Worm (Caenorhabditis elegans) whole organism, L2 larva: ENCODE results near the gene cyp-14A1.

Experiments used
- F13H6.1 ChIP-seq: sonication (generic microtip); optimal IDR thresholded peaks from 2 replicates; lab custom pipeline; 2016; ENCODE audit warnings: missing genetic modification characterization, missing compliant biosample characterization
- R02D3.7 ChIP-seq: fragments of 150-350 bp; optimal IDR thresholded peaks from 2 replicates; lab custom pipeline; 2014; ENCODE audit warnings: missing biosample characterization, missing genetic modification characterization
- ZK546.5 ChIP-seq: sonication (generic microtip); optimal IDR thresholded peaks from 2 replicates; lab custom pipeline; 2017; ENCODE audit warnings: missing biosample characterization, missing genetic modification characterization
- alr-1 ChIP-seq: fragments of 150-350 bp; optimal IDR thresholded peaks from 2 replicates; lab custom pipeline; 2014; ENCODE audit warnings: missing biosample characterization, missing genetic modification characterization
- aly-2 ChIP-seq: fragments of 150-350 bp; optimal IDR thresholded peaks from 2 replicates; lab custom pipeline; 2014; ENCODE audit warnings: missing biosample characterization, missing genetic modification characterization
- ama-1 ChIP-seq: fragments of 150-350 bp; optimal IDR thresholded peaks from 2 replicates; lab custom pipeline; 2018; ENCODE audit warnings: inconsistent platforms
- blmp-1 ChIP-seq: sonication (generic microtip); optimal IDR thresholded peaks from 2 replicates; lab custom pipeline; 2017; ENCODE audit warnings: missing genetic modification characterization, mild to moderate bottlenecking, missing compliant biosample characterization, antibody characterized with exemption, moderate library complexity; ENCODE audit not compliant: insufficient read depth
- ceh-16 ChIP-seq: fragments of 150-350 bp; optimal IDR thresholded peaks from 2 replicates; lab custom pipeline; 2014; ENCODE audit warnings: missing biosample characterization, missing genetic modification characterization
- crh-2 ChIP-seq: sonication (generic microtip); optimal IDR thresholded peaks from 2 replicates; lab custom pipeline; 2017; ENCODE audit warnings: missing biosample characterization, missing genetic modification characterization
- egl-27 ChIP-seq: sonication (generic microtip); optimal IDR thresholded peaks from 3 replicates; lab custom pipeline; 2017; ENCODE audit warnings: missing biosample characterization, missing genetic modification reagents, missing genetic modification characterization
- elt-1 ChIP-seq: fragments of 150-350 bp; optimal IDR thresholded peaks from 2 replicates; lab custom pipeline; 2014; ENCODE audit warnings: missing biosample characterization, missing genetic modification characterization
- elt-3 ChIP-seq: sonication (generic microtip); optimal IDR thresholded peaks from 2 replicates; lab custom pipeline; 2017; ENCODE audit warnings: missing biosample characterization, missing genetic modification characterization
- fos-1 ChIP-seq: fragments of 150-350 bp; optimal IDR thresholded peaks from 2 replicates; lab custom pipeline; 2014; ENCODE audit warnings: missing biosample characterization, missing genetic modification characterization
- gmeb-1 ChIP-seq: fragments of 150-350 bp; optimal IDR thresholded peaks from 2 replicates; lab custom pipeline; 2014; ENCODE audit warnings: missing biosample characterization, missing genetic modification characterization
- lin-11 ChIP-seq: fragments of 150-350 bp; sonication (generic microtip); optimal IDR thresholded peaks from 2 replicates; lab custom pipeline; 2014; ENCODE audit warnings: missing biosample characterization, missing genetic modification characterization, inconsistent platforms, mixed read lengths
- lin-13 ChIP-seq: fragments of 150-350 bp; optimal IDR thresholded peaks from 2 replicates; lab custom pipeline; 2014; ENCODE audit warnings: missing biosample characterization, missing genetic modification reagents, missing genetic modification characterization
- lin-39 ChIP-seq: fragments of 150-350 bp; optimal IDR thresholded peaks from 2 replicates; lab custom pipeline; 2014; ENCODE audit warnings: missing biosample characterization, missing genetic modification reagents, missing genetic modification characterization
- lsy-2 ChIP-seq, 2 experiments: fragments of 150-350 bp in 1 of 2; sonication (generic microtip) in 1 of 2; optimal IDR thresholded peaks; 2 replicates each; lab custom pipeline; 2014 to 2017; ENCODE audit warnings: missing biosample characterization in 2 of 2, missing genetic modification characterization in 2 of 2
- mdl-1 ChIP-seq, 2 experiments: fragments of 150-350 bp in 1 of 2; sonication (generic microtip) in 1 of 2; optimal IDR thresholded peaks; 2 replicates each; lab custom pipeline; 2017; ENCODE audit warnings: missing biosample characterization in 2 of 2, missing genetic modification characterization in 2 of 2
- nhr-10 ChIP-seq: sonication (generic microtip); optimal IDR thresholded peaks from 2 replicates; lab custom pipeline; 2017; ENCODE audit warnings: missing biosample characterization, missing genetic modification characterization
- nhr-12 ChIP-seq: fragments of 150-350 bp; optimal IDR thresholded peaks from 2 replicates; lab custom pipeline; 2014; ENCODE audit warnings: missing biosample characterization, missing genetic modification characterization
- nhr-129 ChIP-seq: fragments of 150-350 bp; optimal IDR thresholded peaks from 2 replicates; lab custom pipeline; 2014; ENCODE audit warnings: missing biosample characterization, missing genetic modification characterization
- nhr-21 ChIP-seq: fragments of 150-350 bp; optimal IDR thresholded peaks from 2 replicates; lab custom pipeline; 2014; ENCODE audit warnings: missing biosample characterization, missing genetic modification characterization
- nhr-23 ChIP-seq: fragments of 150-350 bp; optimal IDR thresholded peaks from 2 replicates; lab custom pipeline; 2014; ENCODE audit warnings: missing biosample characterization, missing genetic modification reagents, missing genetic modification characterization
- nhr-237 ChIP-seq: fragments of 150-350 bp; optimal IDR thresholded peaks from 2 replicates; lab custom pipeline; 2014; ENCODE audit warnings: missing biosample characterization, missing genetic modification characterization
- nhr-25 ChIP-seq: fragments of 150-350 bp; sonication (generic microtip); optimal IDR thresholded peaks from 3 replicates; lab custom pipeline; 2014; ENCODE audit warnings: missing biosample characterization, missing genetic modification characterization
- nhr-77 ChIP-seq: fragments of 150-350 bp; optimal IDR thresholded peaks from 2 replicates; lab custom pipeline; 2014; ENCODE audit warnings: missing biosample characterization, missing genetic modification characterization
- peb-1 ChIP-seq: fragments of 150-350 bp; optimal IDR thresholded peaks from 2 replicates; lab custom pipeline; 2014; ENCODE audit warnings: missing biosample characterization, missing genetic modification characterization
- sem-4 ChIP-seq: fragments of 150-350 bp; optimal IDR thresholded peaks from 2 replicates; lab custom pipeline; 2014; ENCODE audit warnings: missing biosample characterization, missing genetic modification reagents, missing genetic modification characterization
- skn-1 ChIP-seq: sonication (generic microtip); optimal IDR thresholded peaks from 2 replicates; lab custom pipeline; 2017; ENCODE audit warnings: missing biosample characterization, missing genetic modification characterization
- sma-9 ChIP-seq, 2 experiments: fragments of 150-350 bp in 1 of 2; sonication (generic microtip) in 1 of 2; optimal IDR thresholded peaks; 2 replicates each; lab custom pipeline; 2014 to 2016; ENCODE audit warnings: missing genetic modification characterization in 2 of 2, mild to moderate bottlenecking in 1 of 2, missing biosample characterization in 1 of 2, missing compliant biosample characterization in 1 of 2, missing genetic modification reagents in 1 of 2, moderate library complexity in 1 of 2
- snpc-4 ChIP-seq: fragments of 150-350 bp; optimal IDR thresholded peaks from 2 replicates; lab custom pipeline; 2014; ENCODE audit warnings: missing biosample characterization, missing genetic modification characterization
- unc-55 ChIP-seq: fragments of 150-350 bp; sonication (generic microtip); optimal IDR thresholded peaks from 3 replicates; lab custom pipeline; 2014; ENCODE audit warnings: missing biosample characterization, missing genetic modification reagents, missing genetic modification characterization
- unc-62 ChIP-seq: fragments of 150-350 bp; optimal IDR thresholded peaks from 2 replicates; lab custom pipeline; 2014; ENCODE audit warnings: missing biosample characterization, missing genetic modification reagents, missing genetic modification characterization
- zag-1 ChIP-seq: fragments of 150-350 bp; optimal IDR thresholded peaks from 2 replicates; lab custom pipeline; 2014; ENCODE audit warnings: missing biosample characterization, missing genetic modification characterization
- ztf-1 ChIP-seq: fragments of 200-800 bp; sonication (Bioruptor generic); conservative IDR thresholded peaks from 2 replicates; pipeline ENCODE4 v1.3.6; 2022; ENCODE audit warnings: missing genetic modification characterization, missing compliant biosample characterization
- ztf-11 ChIP-seq: sonication (generic microtip); optimal IDR thresholded peaks from 2 replicates; lab custom pipeline; 2017; ENCODE audit warnings: missing biosample characterization, missing genetic modification characterization
- ztf-4 ChIP-seq: fragments of 150-350 bp; optimal IDR thresholded peaks from 2 replicates; lab custom pipeline; 2014; ENCODE audit warnings: missing biosample characterization, missing genetic modification characterization

The cyp-14A1 gene

ce11 chrX:13264550-13264949 lies 2.6 kb downstream of the cyp-14A1 start (continued):
- peak; percentile 19 for TF ChIP-seq gmeb-1 (tag; lab: Kevin White, UChicago)
- no peak for TF ChIP-seq nhr-12 (tag; lab: Kevin White, UChicago)
- no peak for TF ChIP-seq alr-1 (tag; lab: Kevin White, UChicago)
- peak; percentile 45 for TF ChIP-seq zag-1 (tag; lab: Kevin White, UChicago)
- TF ChIP-seq blmp-1 = no peak
- TF ChIP-seq F13H6.1 (tag; lab: Kevin White, UChicago) = peak; percentile 65
- TF ChIP-seq nhr-77 (tag; lab: Kevin White, UChicago) = no peak
- no peak for TF ChIP-seq unc-62 (GFP tag; lab: Kevin White, UChicago)
- no peak for TF ChIP-seq ama-1
- TF ChIP-seq lin-39 = no peak
- TF ChIP-seq nhr-237 (tag; lab: Kevin White, UChicago) = no peak
- peak; percentile 66 for TF ChIP-seq unc-55
- no peak for TF ChIP-seq snpc-4 (tag; lab: Kevin White, UChicago)
- TF ChIP-seq fos-1 (tag; lab: Kevin White, UChicago) = peak; percentile 19
- TF ChIP-seq ztf-1 = no peak
- TF ChIP-seq ZK546.5 = no peak
- TF ChIP-seq lin-11 (tag; lab: Kevin White, UChicago) = peak; percentile 28
- peak; percentile 42 for TF ChIP-seq nhr-21 (tag; lab: Kevin White, UChicago)
- peak; percentile 31 for TF ChIP-seq ceh-16
- TF ChIP-seq lsy-2 (tag; optimal IDR thresholded peaks at IDR 0.05; lab: Kevin White, UChicago) = peak in 1 of 2 experiments; percentile 36
- TF ChIP-seq sma-9 (GFP tag; optimal IDR thresholded peaks at IDR 0.05; lab: Kevin White, UChicago) = peak; percentile 68
- no peak for TF ChIP-seq sma-9 (tag; optimal IDR thresholded peaks at IDR 0.05; lab: Kevin White, UChicago)
- TF ChIP-seq nhr-25 (tag; lab: Kevin White, UChicago) = no peak
- TF ChIP-seq, all 48 proteins: peak for 17

- TF ChIP-seq nhr-237 (tag; lab: Kevin White, UChicago) = no peak
- TF ChIP-seq snpc-4 (tag; lab: Kevin White, UChicago) = no peak
- no peak for TF ChIP-seq nhr-25 (tag; lab: Kevin White, UChicago)
- TF ChIP-seq ztf-11 (tag; lab: Kevin White, UChicago) = no peak
- TF ChIP-seq sem-4 (tag; lab: Kevin White, UChicago) = no peak
Observed at ce11 chrX:13262195-13262594, 5.0 kb downstream of the cyp-14A1 start, which contains the start of gene K09A11.1. Gene K09A11.1, plus strand, starts transcription at chrX:13262495.

DNA sequence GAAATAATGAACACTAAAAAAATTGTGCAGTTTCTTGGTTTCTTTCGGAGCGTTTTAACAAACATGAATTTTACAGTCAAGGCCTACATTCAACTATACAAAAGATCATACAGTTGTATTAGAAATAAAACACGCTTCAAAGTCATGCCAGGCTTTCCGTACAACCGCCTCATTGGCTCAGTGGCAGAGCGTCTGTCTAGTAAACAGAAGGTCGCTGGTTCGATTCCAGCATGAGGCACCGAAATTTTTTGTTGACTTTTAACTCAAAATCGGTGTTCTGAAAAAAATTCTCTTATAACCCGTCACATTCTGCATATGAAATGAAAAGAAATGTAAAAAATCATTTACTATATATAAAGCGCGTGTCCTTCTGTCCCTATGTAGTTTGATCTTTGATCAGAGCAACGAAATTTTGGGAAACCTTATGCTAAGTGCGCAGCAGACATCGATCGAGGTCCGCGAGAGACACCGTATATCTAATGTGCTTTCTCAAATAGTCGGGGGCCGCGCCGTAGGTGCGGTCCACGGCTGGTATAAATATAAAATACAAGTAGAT lies 6.0 kb downstream of the cyp-14A1 start:
- peak; percentile 2 for TF ChIP-seq crh-2 (tag; lab: Kevin White, UChicago)

ce11 chrX:13257577-13257976 lies 9.6 kb downstream of the cyp-14A1 start, which contains the start of gene K08H2.10:
Gene K08H2.10, plus strand, starts transcription at chrX:13257806.
- no peak for TF ChIP-seq lin-13 (GFP tag; lab: Kevin White, UChicago)
- TF ChIP-seq fos-1 (tag; lab: Kevin White, UChicago) = peak; percentile 67

DNA sequence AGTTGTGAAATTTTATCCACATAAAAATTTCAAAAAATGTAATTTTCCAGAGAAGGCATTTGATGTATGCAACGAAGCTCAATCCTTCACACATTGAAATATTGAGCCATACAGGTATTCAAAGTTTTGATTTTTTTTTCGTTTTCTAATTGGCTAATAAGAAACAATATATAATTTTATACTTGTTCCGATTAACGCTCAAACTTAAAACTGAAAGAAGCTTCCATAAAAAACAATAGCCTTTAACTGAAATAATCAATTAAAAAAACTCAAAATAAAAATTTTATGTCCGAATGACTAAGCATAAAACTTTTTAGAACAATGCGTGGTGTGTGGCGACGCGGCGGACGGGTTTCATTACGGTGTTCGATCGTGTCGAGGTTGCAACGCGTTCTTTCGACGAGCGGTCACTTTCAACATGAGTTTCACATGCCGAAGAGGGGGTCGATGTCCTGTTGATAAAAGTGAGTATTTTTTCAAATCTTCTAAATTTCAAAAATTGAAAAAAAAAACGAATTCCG lies 15.2 kb downstream of the cyp-14A1 start, which contains the start of gene nhr-32:
Gene nhr-32 (plus strand): TSS at position 51 of the 521 bp plus-strand sequence.
- TF ChIP-seq blmp-1 (no peak), sma-9 (GFP tag; optimal IDR thresholded peaks at IDR 0.05; lab: Kevin White, UChicago) (no peak), sma-9 (tag; optimal IDR thresholded peaks at IDR 0.05; lab: Kevin White, UChicago) (no peak), fos-1 (tag; lab: Kevin White, UChicago) (peak; percentile 10), zag-1 (tag; lab: Kevin White, UChicago) (no peak), nhr-10 (tag; lab: Kevin White, UChicago) (no peak)

ce11 chrX:13251354-13251843 lies 15.8 kb downstream of the cyp-14A1 start:
- TF ChIP-seq peb-1 = no peak
- peak; percentile 63 for TF ChIP-seq lin-11 (tag; lab: Kevin White, UChicago)
- peak; percentile 96 for TF ChIP-seq mdl-1 (tag; optimal IDR thresholded peaks at IDR 0.05; lab: Kevin White, UChicago)
- TF ChIP-seq snpc-4 (tag; lab: Kevin White, UChicago) = no peak
- TF ChIP-seq R02D3.7 (tag; lab: Kevin White, UChicago) = no peak
- peak; percentile 69 for TF ChIP-seq nhr-21 (tag; lab: Kevin White, UChicago)
- no peak for TF ChIP-seq unc-62 (GFP tag; lab: Kevin White, UChicago)
- peak; percentile 75 for TF ChIP-seq sem-4 (tag; lab: Kevin White, UChicago)
- TF ChIP-seq elt-3 = no peak
- TF ChIP-seq aly-2 (tag; lab: Kevin White, UChicago) = no peak
- peak; percentile 92 for TF ChIP-seq elt-1 (tag; lab: Kevin White, UChicago)
- TF ChIP-seq F13H6.1 (tag; lab: Kevin White, UChicago) = peak; percentile 78
- TF ChIP-seq nhr-10 (tag; lab: Kevin White, UChicago) = no peak
- TF ChIP-seq nhr-77 (tag; lab: Kevin White, UChicago) = no peak
- peak; percentile 61 for TF ChIP-seq ztf-4 (tag; lab: Kevin White, UChicago)
- TF ChIP-seq ztf-1 = no peak
- peak; percentile 77 for TF ChIP-seq nhr-25 (tag; lab: Kevin White, UChicago)
- peak; percentile 25 for TF ChIP-seq egl-27
- peak; percentile 35 for TF ChIP-seq gmeb-1 (tag; lab: Kevin White, UChicago)
- peak; percentile 94 for TF ChIP-seq nhr-129 (tag; lab: Kevin White, UChicago)
- TF ChIP-seq nhr-237 (tag; lab: Kevin White, UChicago) = no peak
- no peak for TF ChIP-seq skn-1 (tag; lab: Kevin White, UChicago)
- TF ChIP-seq nhr-23 = no peak
- TF ChIP-seq crh-2 (tag; lab: Kevin White, UChicago) = peak; percentile 74
- peak; percentile 62 for TF ChIP-seq blmp-1
